Worm (Caenorhabditis elegans): ENCODE results near the gene scrm-3.
"Not testable (repeated sequence)": the region's sequence is repeated elsewhere in the genome, so short reads cannot be mapped to it uniquely, and the experiment has no call there.

The scrm-3 gene

DNA sequence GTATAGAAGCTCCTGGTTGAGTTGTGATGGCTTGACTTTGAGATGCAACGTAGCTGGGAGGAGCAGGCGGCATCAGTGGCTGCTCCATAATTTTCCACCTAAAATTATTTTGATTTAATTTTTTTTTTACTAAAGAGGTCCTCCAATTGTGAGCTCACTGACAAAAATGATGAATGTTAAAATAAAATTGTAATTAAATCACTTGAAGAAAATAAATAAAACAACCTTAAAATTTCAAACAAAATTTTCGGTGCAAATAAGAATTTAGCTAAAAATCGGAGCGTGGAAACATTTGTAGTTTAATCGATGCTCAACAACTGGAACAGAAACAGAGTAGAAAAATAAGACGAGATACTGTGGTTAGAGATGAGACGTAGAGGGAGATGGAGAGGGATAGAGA, at the start of gene scrm-3:
Gene scrm-3 (minus strand): TSS at position 101 of the 400 bp plus-strand sequence.
- TF ChIP-seq hmg-1.2 (GFP tag; IDR thresholded peaks at IDR 0.05) (peak; percentile 37; the same call in 1 of the 2 replicates), F49E8.2 (tag; optimal IDR thresholded peaks at IDR 0.05; ENCODE audit: insufficient read depth) (no peak), F33H1.4 (GFP tag; IDR thresholded peaks at IDR 0.05) (no peak)

DNA sequence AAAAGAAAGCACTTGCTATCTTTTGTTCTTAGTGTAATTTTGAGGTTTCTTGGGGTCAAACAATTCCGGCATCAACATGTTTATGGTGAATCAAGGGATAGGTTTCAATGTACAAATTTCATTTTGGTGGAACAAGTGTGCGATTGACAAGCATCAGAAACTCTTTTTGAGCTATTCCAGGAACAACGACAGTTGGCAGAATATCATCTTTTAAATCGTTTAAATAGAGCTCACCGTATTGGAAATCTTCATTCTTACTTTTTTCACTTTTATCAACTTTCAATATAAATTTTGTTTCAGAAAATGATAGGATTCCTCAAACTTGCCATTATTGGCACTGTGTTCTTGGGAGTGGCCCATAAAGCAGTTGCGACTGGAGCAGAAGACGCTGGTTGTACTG, 42.9 kb upstream of the scrm-3 start, which contains the start of gene T20D4.10:
Gene T20D4.10 (plus strand): TSS at position 301 of the 400 bp plus-strand sequence.
- not testable (repeated sequence) for TF ChIP-seq Y53F4B.3 (GFP tag; IDR thresholded peaks at IDR 0.05); athp-1 (tag; optimal IDR thresholded peaks at IDR 0.05); hrde-1 (tag; optimal IDR thresholded peaks at IDR 0.05; ENCODE audit: borderline replicate concordance)

- TF ChIP-seq cebp-2 (GFP tag; IDR thresholded peaks at IDR 0.05) (no peak), Y56A3A.18 (GFP tag; IDR thresholded peaks at IDR 0.05) (no peak), K12H6.12 (tag; optimal IDR thresholded peaks at IDR 0.05) (no peak), tlf-1 (GFP tag; optimal IDR thresholded peaks at IDR 0.05) (no peak), B0336.3 (GFP tag; IDR thresholded peaks at IDR 0.05) (no peak), Y95B8A.8 (GFP tag; IDR thresholded peaks at IDR 0.05) (no peak), lir-1 (GFP tag; conservative IDR thresholded peaks at IDR 0.05) (no peak), somi-1 (GFP tag; optimal IDR thresholded peaks at IDR 0.05) (no peak), zim-3 (tag; optimal IDR thresholded peaks at IDR 0.05) (no peak), ccch-3 (GFP tag; optimal IDR thresholded peaks at IDR 0.05) (no peak), cebp-1 (GFP tag; IDR thresholded peaks at IDR 0.05) (no peak), cebp-1 (tag; optimal IDR thresholded peaks at IDR 0.05) (no peak), ztf-25 (GFP tag; IDR thresholded peaks at IDR 0.05) (no peak), nhr-80 (tag; optimal IDR thresholded peaks at IDR 0.05) (no peak), T07F8.4 (tag; optimal IDR thresholded peaks at IDR 0.05) (no peak)
These were observed 41.3 kb upstream of the scrm-3 start, which contains the start of gene T20D4.11 for ce11 chrV:3398314-3398713. Gene T20D4.11, plus strand, starts transcription at chrV:3398690.

DNA sequence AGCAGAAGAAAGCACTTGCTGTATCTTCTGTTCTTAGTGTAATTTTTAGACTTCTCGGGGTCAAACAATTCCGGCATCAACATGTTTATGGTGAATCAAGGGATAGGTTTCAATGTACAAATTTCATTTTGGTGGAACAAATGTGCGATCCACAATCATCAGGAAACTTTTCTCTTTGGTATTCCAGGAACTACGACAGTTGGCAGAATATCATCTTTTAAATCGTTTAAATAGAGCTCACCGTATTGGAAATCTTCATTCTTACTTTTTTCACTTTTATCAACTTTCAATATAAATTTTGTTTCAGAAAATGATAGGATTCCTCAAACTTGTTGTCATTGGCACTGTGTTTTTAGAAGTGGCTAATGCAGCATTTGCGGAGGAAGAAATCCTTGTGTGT, 39.8 kb upstream of the scrm-3 start, which contains the start of gene T20D4.12:
Gene T20D4.12 (plus strand): TSS at position 301 of the 400 bp plus-strand sequence.
- not testable (repeated sequence) for TF ChIP-seq ceh-27 (GFP tag; optimal IDR thresholded peaks at IDR 0.05); attf-6 (GFP tag; IDR thresholded peaks at IDR 0.05); mel-28 (tag; optimal IDR thresholded peaks at IDR 0.05; ENCODE audit: borderline replicate concordance)

ce11 chrV:3394694-3395240, 37.8 kb upstream of the scrm-3 start, which contains the start of gene T20D4.15:
Gene T20D4.15, minus strand, starts transcription at chrV:3394744.
- TF ChIP-seq let-607 (tag; optimal IDR thresholded peaks at IDR 0.05) (no peak), zfh-2 (GFP tag; conservative IDR thresholded peaks at IDR 0.05) (peak; percentile 73)

DNA sequence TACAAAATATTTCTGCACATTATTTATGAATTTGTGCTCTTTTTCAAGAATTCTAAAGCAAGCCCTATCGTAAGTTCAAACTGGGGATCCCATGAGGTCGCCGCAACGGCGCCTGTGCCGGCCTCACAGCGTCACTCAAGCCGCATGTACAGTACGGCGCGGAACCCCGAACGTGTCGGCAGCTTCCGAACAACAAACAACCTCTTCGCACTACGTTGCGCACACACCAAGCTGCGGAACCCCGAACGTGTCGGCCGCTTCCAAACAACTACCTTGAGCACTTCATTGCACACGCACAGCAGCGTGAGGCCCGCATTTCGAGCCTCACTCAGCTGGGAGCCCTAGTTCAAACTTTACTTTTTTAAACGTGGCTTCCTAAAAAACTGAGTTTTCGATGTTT, 37.1 kb upstream of the scrm-3 start:
- no peak for TF ChIP-seq snpc-3.4 (tag; optimal IDR thresholded peaks at IDR 0.05)
- no peak for TF ChIP-seq F37B4.10 (GFP tag; IDR thresholded peaks at IDR 0.05)
- TF ChIP-seq nhr-80 (tag; optimal IDR thresholded peaks at IDR 0.05), result no peak
- no peak for TF ChIP-seq aptf-2 (GFP tag; conservative IDR thresholded peaks at IDR 0.05)
- no peak for TF ChIP-seq F22D6.2 (tag; optimal IDR thresholded peaks at IDR 0.05)
- TF ChIP-seq tbp1 (GFP tag; optimal IDR thresholded peaks at IDR 0.05), result no peak
- TF ChIP-seq zfh-2 (GFP tag; conservative IDR thresholded peaks at IDR 0.05), result peak; percentile 70
- TF ChIP-seq atf-7 (tag; optimal IDR thresholded peaks at IDR 0.05), result no peak
- TF ChIP-seq ztf-18 (tag; optimal IDR thresholded peaks at IDR 0.05), result no peak
- TF ChIP-seq F49E8.2 (tag; optimal IDR thresholded peaks at IDR 0.05; ENCODE audit: insufficient read depth), result no peak
- TF ChIP-seq snpc-4 (GFP tag; optimal IDR thresholded peaks at IDR 0.05), result no peak
- peak in 1 of 4 experiments; percentile 75 for TF ChIP-seq snpc-4 (tag; optimal IDR thresholded peaks at IDR 0.05)
- no peak for TF ChIP-seq F39B2.1 (GFP tag; IDR thresholded peaks at IDR 0.05)
